Fruit fly (Drosophila melanogaster): ENCODE measurements around the gene stai.

DNA sequence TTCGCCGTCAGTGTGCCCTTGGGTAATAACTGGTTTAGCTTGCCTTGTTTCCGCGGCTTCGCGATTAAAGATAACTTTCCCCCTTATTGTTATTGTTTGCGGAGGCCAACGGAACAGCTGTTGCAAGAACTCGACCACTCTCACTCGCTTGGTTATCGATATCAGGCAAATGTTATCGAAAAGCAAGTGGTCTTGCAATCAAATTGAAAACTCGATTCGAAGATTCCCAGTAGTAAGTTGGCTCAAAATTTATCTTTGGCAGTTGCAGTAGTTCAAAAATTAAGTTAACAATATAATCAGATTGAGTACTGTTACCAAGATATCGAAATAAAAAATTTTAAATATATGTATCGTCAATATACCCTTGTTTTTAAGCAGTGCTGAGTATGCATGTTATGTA is 34.4 kb upstream of the stai start, which contains the start of the genes Fbw5 and CG9147:
- TF ChIP-seq pan (optimal IDR thresholded peaks at IDR 0.05) = peak; percentile 97
- TF ChIP-seq usp (GFP tag; optimal IDR thresholded peaks at IDR 0.05) = no peak
- TF ChIP-seq CG8478 (optimal IDR thresholded peaks at IDR 0.05) = no peak
- no peak for TF ChIP-seq Dll (optimal IDR thresholded peaks at IDR 0.05)
- no peak for TF ChIP-seq psq (optimal IDR thresholded peaks at IDR 0.05)
- no peak for TF ChIP-seq EcR (GFP tag; optimal IDR thresholded peaks at IDR 0.05)

Measured in whole organism.